Worm (Caenorhabditis elegans): Measurements from ENCODE around the gene F13A2.3.

- TF ChIP-seq dao-5 (tag; optimal IDR thresholded peaks at IDR 0.05) (no peak), him-1 (tag; optimal IDR thresholded peaks at IDR 0.05) (no peak)
Observed at ce11 chrV:4398127-4398526, 2.0 kb upstream of the F13A2.3 start.

All from whole organism, L4/young adult.